Fruit fly (Drosophila melanogaster) whole organism, prepupa: ENCODE results near the gene Coa8.

Experiments
- CG1621 ChIP-seq: fragments of 200-800 bp; sonication (Bioruptor generic); optimal IDR thresholded peaks from 3 replicates; lab custom pipeline; 2018; ENCODE audit warnings: missing biosample characterization, mild to moderate bottlenecking, missing genetic modification characterization
- CG4318 ChIP-seq: fragments of 200-800 bp; sonication (Bioruptor generic); optimal IDR thresholded peaks from 3 replicates; lab custom pipeline; 2017; ENCODE audit warnings: missing biosample characterization, mild to moderate bottlenecking, missing genetic modification characterization
- CG6163 ChIP-seq: fragments of 200-800 bp; sonication (Bioruptor generic); IDR thresholded peaks from 3 replicates; pipeline ENCODE4 v1.3.6; 2022; ENCODE audit warnings: missing biosample characterization, missing genetic modification characterization
- CG6276 ChIP-seq: fragments of 200-800 bp; sonication (Bioruptor generic); optimal IDR thresholded peaks from 2 replicates; lab custom pipeline; 2017; ENCODE audit warnings: missing biosample characterization, mild to moderate bottlenecking, missing genetic modification characterization
- Ets21C ChIP-seq: fragments of 200-800 bp; sonication (Bioruptor generic); optimal IDR thresholded peaks from 3 replicates; lab custom pipeline; 2016; ENCODE audit warnings: missing biosample characterization, missing genetic modification characterization
- Gug ChIP-seq: fragments of 200-800 bp; sonication (Bioruptor generic); IDR thresholded peaks from 2 replicates; pipeline ENCODE4 v1.3.6; 2022; ENCODE audit warnings: missing biosample characterization, missing genetic modification characterization
- Met ChIP-seq: fragments of 200-800 bp; sonication (Bioruptor generic); optimal IDR thresholded peaks from 3 replicates; lab custom pipeline; 2016; ENCODE audit warnings: missing biosample characterization, missing genetic modification characterization
- OdsH ChIP-seq: fragments of 200-800 bp; sonication (Bioruptor generic); optimal IDR thresholded peaks from 3 replicates; lab custom pipeline; 2016; ENCODE audit warnings: missing biosample characterization, missing genetic modification characterization
- Smox ChIP-seq: fragments of 200-800 bp; sonication (Bioruptor generic); optimal IDR thresholded peaks from 3 replicates; lab custom pipeline; 2016; ENCODE audit warnings: missing biosample characterization, missing genetic modification characterization
- acj6 ChIP-seq: fragments of 200-800 bp; sonication (Bioruptor generic); optimal IDR thresholded peaks from 3 replicates; lab custom pipeline; 2016; ENCODE audit warnings: missing biosample characterization, missing genetic modification characterization
- svp ChIP-seq: fragments of 200-800 bp; sonication (Bioruptor generic); peaks from one replicate; lab custom pipeline; 2016; ENCODE audit warnings: missing biosample characterization, missing genetic modification characterization

dm6 chrX:1840520-1840919, 39.6 kb upstream of the Coa8 start:
- TF ChIP-seq CG1621 (tag; lab: Kevin White, UChicago) (peak; percentile 88), OdsH (peak; percentile 80), Smox (GFP tag; lab: Kevin White, UChicago) (peak; percentile 83), CG6276 (GFP tag; lab: Kevin White, UChicago) (peak; percentile 42), CG6163 (GFP tag; lab: Robert Waterston, UW) (peak; percentile 87), acj6 (peak; percentile 86), Gug (peak; percentile 43; the same call in 1 of the 2 replicates), Ets21C (peak; percentile 82), CG4318 (GFP tag; lab: Kevin White, UChicago) (peak; percentile 36), svp (peak; percentile 93), Met (GFP tag; lab: Kevin White, UChicago) (peak; percentile 88)
